Worm (Caenorhabditis elegans): ENCODE measurements around the gene gba-4.

ce11 chrIV:5380140-5380539 lies 29.4 kb upstream of the gba-4 start:
- TF ChIP-seq unc-39 (tag; optimal IDR thresholded peaks at IDR 0.05) = no peak
- TF ChIP-seq nhr-12 (tag; optimal IDR thresholded peaks at IDR 0.05) = no peak
- TF ChIP-seq cnd-1 (tag; optimal IDR thresholded peaks at IDR 0.05) = no peak
- no peak for TF ChIP-seq blmp-1 (tag; optimal IDR thresholded peaks at IDR 0.05)
- no peak for TF ChIP-seq lin-13 (tag; optimal IDR thresholded peaks at IDR 0.05)

Measured in whole organism, mixed stage, embryonic.